Worm (Caenorhabditis elegans): ENCODE results near the gene R04A9.7.

DNA sequence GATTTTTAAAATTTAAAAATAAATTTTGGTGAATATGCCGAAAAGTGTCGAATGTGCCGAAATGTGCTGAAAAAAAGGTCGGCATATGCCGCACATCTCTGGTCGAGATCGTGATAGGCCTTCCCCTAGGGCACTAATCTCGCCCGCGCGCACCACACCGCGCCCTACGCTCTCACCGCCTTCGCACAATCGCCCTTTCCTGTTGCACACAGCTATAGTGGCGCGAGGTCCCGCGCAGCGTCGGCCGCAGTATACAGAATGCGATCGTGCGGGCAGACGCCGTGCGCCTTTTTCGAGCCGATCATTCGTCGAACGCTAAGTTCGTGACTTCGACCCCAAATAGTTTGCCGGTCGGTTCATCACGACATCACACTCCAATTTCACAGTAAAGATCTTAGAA, 4.8 kb upstream of the R04A9.7 start:
- TF ChIP-seq unc-62 (GFP tag; optimal IDR thresholded peaks at IDR 0.05) (no peak), nhr-12 (tag; optimal IDR thresholded peaks at IDR 0.05) (no peak), elt-1 (tag; optimal IDR thresholded peaks at IDR 0.05; ENCODE audit: borderline replicate concordance, insufficient read depth) (no peak), blmp-1 (tag; optimal IDR thresholded peaks at IDR 0.05) (no peak), lsy-2 (tag; optimal IDR thresholded peaks at IDR 0.05) (no peak), nhr-76 (tag; optimal IDR thresholded peaks at IDR 0.05) (no peak), mep-1 (tag; optimal IDR thresholded peaks at IDR 0.05) (no peak), elt-3 (tag; optimal IDR thresholded peaks at IDR 0.05) (no peak), hlh-1 (tag; optimal IDR thresholded peaks at IDR 0.05) (no peak), ztf-11 (tag; optimal IDR thresholded peaks at IDR 0.05) (no peak), ces-1 (GFP tag; optimal IDR thresholded peaks at IDR 0.05) (no peak), lin-32 (GFP tag; optimal IDR thresholded peaks at IDR 0.05) (no peak), unc-39 (tag; optimal IDR thresholded peaks at IDR 0.05) (no peak), nhr-237 (tag; optimal IDR thresholded peaks at IDR 0.05) (no peak)

Measured in whole organism, mixed stage, embryonic.